Worm (Caenorhabditis elegans) whole organism, late embryonic: Measurements from ENCODE around the gene irld-38.

ENCODE experiments used
- C38D4.7 ChIP-seq: fragments of 200-800 bp; sonication (Bioruptor generic); optimal IDR thresholded peaks from 2 replicates; lab custom pipeline; 2018; ENCODE audit warnings: mild to moderate bottlenecking, missing genetic modification characterization, moderate library complexity, missing compliant biosample characterization
- Y22D7AL.16 ChIP-seq: sonication (generic microtip); optimal IDR thresholded peaks from 2 replicates; lab custom pipeline; 2016; ENCODE audit warnings: missing genetic modification characterization, missing compliant biosample characterization
- ceh-2 ChIP-seq: sonication (generic microtip); optimal IDR thresholded peaks from 2 replicates; lab custom pipeline; 2016; ENCODE audit warnings: missing genotype, missing genetic modification characterization, missing compliant biosample characterization
- ceh-24 ChIP-seq: sonication (generic microtip); optimal IDR thresholded peaks from 2 replicates; lab custom pipeline; 2016; ENCODE audit warnings: mild to moderate bottlenecking, missing genetic modification characterization, missing compliant biosample characterization
- ceh-45 ChIP-seq: fragments of 200-800 bp; sonication (Bioruptor generic); IDR thresholded peaks from 2 replicates; pipeline ENCODE4 v1.3.6; 2022; ENCODE audit warnings: missing genetic modification reagents, missing genetic modification characterization, missing compliant biosample characterization
- dmd-4 ChIP-seq: sonication (generic microtip); optimal IDR thresholded peaks from 2 replicates; lab custom pipeline; 2016; ENCODE audit warnings: borderline replicate concordance, missing genetic modification characterization, missing compliant biosample characterization
- fkh-10 ChIP-seq: fragments of 150-350 bp; optimal IDR thresholded peaks from 2 replicates; lab custom pipeline; 2014; ENCODE audit warnings: missing biosample characterization, missing genetic modification reagents, missing genetic modification characterization
- fkh-6 ChIP-seq: sonication (generic microtip); optimal IDR thresholded peaks from 2 replicates; lab custom pipeline; 2016; ENCODE audit warnings: missing genetic modification characterization, missing compliant biosample characterization
- lim-6 ChIP-seq: sonication (generic microtip); optimal IDR thresholded peaks from 2 replicates; lab custom pipeline; 2016; ENCODE audit warnings: missing genetic modification characterization, missing compliant biosample characterization
- lin-11 ChIP-seq: fragments of 200-800 bp; sonication (Bioruptor generic); optimal IDR thresholded peaks from 2 replicates; lab custom pipeline; 2018; ENCODE audit warnings: mild to moderate bottlenecking, missing genetic modification characterization, missing compliant biosample characterization
- madf-2 ChIP-seq: sonication (generic microtip); optimal IDR thresholded peaks from 2 replicates; lab custom pipeline; 2017; ENCODE audit warnings: missing genetic modification characterization, missing compliant biosample characterization
- npax-4 ChIP-seq: sonication (generic microtip); optimal IDR thresholded peaks from 2 replicates; lab custom pipeline; 2016; ENCODE audit warnings: missing genetic modification characterization, missing compliant biosample characterization
- pat-9 ChIP-seq: fragments of 200-800 bp; sonication (Bioruptor generic); optimal IDR thresholded peaks from 2 replicates; lab custom pipeline; 2018; ENCODE audit warnings: mild to moderate bottlenecking, missing genetic modification characterization, moderate library complexity, missing compliant biosample characterization
- pax-1 ChIP-seq: fragments of 150-350 bp; optimal IDR thresholded peaks from 2 replicates; lab custom pipeline; 2014; ENCODE audit warnings: missing biosample characterization, missing genetic modification characterization
- pqm-1 ChIP-seq: sonication (generic microtip); optimal IDR thresholded peaks from 2 replicates; lab custom pipeline; 2016; ENCODE audit warnings: missing genetic modification characterization, missing compliant biosample characterization
- ref-2 ChIP-seq: sonication (generic microtip); optimal IDR thresholded peaks from 2 replicates; lab custom pipeline; 2016; ENCODE audit warnings: missing genetic modification characterization, missing compliant biosample characterization
- tbx-7 ChIP-seq: sonication (generic microtip); optimal IDR thresholded peaks from 2 replicates; lab custom pipeline; 2016; ENCODE audit warnings: missing genotype, missing genetic modification characterization, missing compliant biosample characterization
- unc-42 ChIP-seq: sonication (generic microtip); optimal IDR thresholded peaks from 2 replicates; lab custom pipeline; 2016; ENCODE audit warnings: missing genotype, missing genetic modification characterization, missing compliant biosample characterization
- unc-86 ChIP-seq: sonication (generic microtip); optimal IDR thresholded peaks from 2 replicates; lab custom pipeline; 2016; ENCODE audit warnings: missing genetic modification characterization, missing compliant biosample characterization

irld-38 gene

ce11 chrV:2979978-2980377 is 52.3 kb downstream of the irld-38 start, which contains the start of gene srw-118:
srw-118 (minus strand) TSS chrV:2980078.
- TF ChIP-seq pat-9 (tag; lab: Kevin White, UChicago) (no peak), lin-11 (tag; lab: Kevin White, UChicago) (no peak), lim-6 (tag; lab: Kevin White, UChicago) (no peak), madf-2 (tag; lab: Kevin White, UChicago) (no peak), pqm-1 (tag; lab: Kevin White, UChicago) (no peak), pax-1 (tag; lab: Kevin White, UChicago) (no peak), tbx-7 (tag; lab: Kevin White, UChicago) (no peak), dmd-4 (tag; lab: Kevin White, UChicago) (no peak), unc-42 (tag; lab: Kevin White, UChicago) (no peak), C38D4.7 (GFP tag; lab: Kevin White, UChicago) (no peak), npax-4 (tag; lab: Kevin White, UChicago) (no peak), Y22D7AL.16 (tag; lab: Kevin White, UChicago) (no peak), unc-86 (tag; lab: Kevin White, UChicago) (no peak), ceh-45 (GFP tag; lab: Robert Waterston, UW) (no peak), ref-2 (tag; lab: Kevin White, UChicago) (no peak), fkh-10 (GFP tag; lab: Kevin White, UChicago) (no peak), ceh-24 (tag; lab: Kevin White, UChicago) (no peak), fkh-6 (tag; lab: Kevin White, UChicago) (no peak), ceh-2 (tag; lab: Kevin White, UChicago) (no peak)
